Fruit fly (Drosophila melanogaster): ENCODE measurements around the gene CtsB.

CtsB gene

DNA sequence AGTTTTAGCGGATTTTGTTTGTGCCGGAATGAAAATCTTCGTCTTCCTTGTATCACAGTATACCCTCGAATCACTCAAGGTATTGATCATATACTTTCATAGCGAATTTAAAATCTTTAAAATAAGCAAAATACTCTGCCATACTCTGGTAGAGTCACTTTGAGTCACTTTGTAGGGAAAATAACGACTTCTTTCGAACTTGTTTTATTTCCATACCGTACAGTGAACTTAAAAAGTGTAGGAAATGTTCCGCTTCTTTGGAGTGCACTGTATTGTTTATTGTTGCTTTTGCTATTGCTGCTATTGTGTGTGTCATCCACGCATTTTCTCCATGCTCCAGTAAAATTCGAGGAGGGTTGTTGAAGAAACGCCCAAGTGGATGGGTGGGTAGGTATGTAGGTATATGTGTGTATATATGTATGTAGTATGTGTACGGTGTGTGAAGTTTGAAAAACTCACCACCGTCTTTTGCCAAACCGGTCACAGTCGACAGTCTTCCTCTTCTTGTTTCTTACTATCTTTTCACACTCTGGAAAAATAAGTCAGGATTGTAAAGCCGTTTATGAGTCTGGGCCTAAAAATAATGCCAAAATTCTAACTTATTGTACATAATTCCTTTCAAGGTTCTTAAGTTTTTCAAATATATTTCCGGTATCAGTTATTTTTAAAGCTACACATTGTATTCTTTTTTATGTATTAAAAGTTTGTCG lies 7.2 kb upstream of the CtsB start (continued):
- TF ChIP-seq NfI (GFP tag; optimal IDR thresholded peaks at IDR 0.05), result no peak
- TF ChIP-seq CG17359 (tag; optimal IDR thresholded peaks at IDR 0.05), result peak; percentile 37
- TF ChIP-seq gcm (GFP tag; optimal IDR thresholded peaks at IDR 0.05), result no peak
- TF ChIP-seq pnt (GFP tag; optimal IDR thresholded peaks at IDR 0.05), result peak; percentile 34
- peak; percentile 28 for TF ChIP-seq Ssrp (tag; optimal IDR thresholded peaks at IDR 0.05)
- TF ChIP-seq stc (GFP tag; IDR thresholded peaks at IDR 0.05), result no peak
- no peak for TF ChIP-seq CG9727 (GFP tag; optimal IDR thresholded peaks at IDR 0.05)
- no peak for TF ChIP-seq z (GFP tag; IDR thresholded peaks at IDR 0.05)
- no peak for TF ChIP-seq Dek (tag; optimal IDR thresholded peaks at IDR 0.05)
- no peak for TF ChIP-seq fu2 (GFP tag; optimal IDR thresholded peaks at IDR 0.05)
- no peak for TF ChIP-seq unc-4 (GFP tag; IDR thresholded peaks at IDR 0.05; ENCODE audit: partially characterized antibody)
- 0 out of 3 replicates have a peak, but pooled peaks have one; percentile 20 for TF ChIP-seq ci (GFP tag; IDR thresholded peaks at IDR 0.05)
- no peak for TF ChIP-seq CG18476 (GFP tag; optimal IDR thresholded peaks at IDR 0.05)
- TF ChIP-seq CG18764 (GFP tag; optimal IDR thresholded peaks at IDR 0.05), result no peak
- TF ChIP-seq disco-r (GFP tag; optimal IDR thresholded peaks at IDR 0.05), result no peak
- TF ChIP-seq TFAM (GFP tag; optimal IDR thresholded peaks at IDR 0.05), result no peak
- TF ChIP-seq CHES-1-like (GFP tag; optimal IDR thresholded peaks at IDR 0.05), result no peak
- no peak for TF ChIP-seq Dll (GFP tag; IDR thresholded peaks at IDR 0.05; ENCODE audit: partially characterized antibody)
- no peak for TF ChIP-seq NC2α (GFP tag; optimal IDR thresholded peaks at IDR 0.05)
- no peak for TF ChIP-seq CG1832 (GFP tag; optimal IDR thresholded peaks at IDR 0.05)
- TF ChIP-seq CG15269 (tag; optimal IDR thresholded peaks at IDR 0.05), result peak; percentile 26
- no peak for TF ChIP-seq toy (GFP tag; IDR thresholded peaks at IDR 0.05)
- peak; percentile 59 for TF ChIP-seq CG1603 (tag; optimal IDR thresholded peaks at IDR 0.05)
- TF ChIP-seq CG1024 (GFP tag; IDR thresholded peaks at IDR 0.05), result no peak
- TF ChIP-seq Myb (GFP tag; optimal IDR thresholded peaks at IDR 0.05), result no peak
- TF ChIP-seq CG15514 (GFP tag; optimal IDR thresholded peaks at IDR 0.05), result peak; percentile 33
- TF ChIP-seq br (optimal IDR thresholded peaks at IDR 0.05), result no peak
- no peak for TF ChIP-seq CG5245 (GFP tag; optimal IDR thresholded peaks at IDR 0.05)
- no peak for TF ChIP-seq CG3726 (GFP tag; IDR thresholded peaks at IDR 0.05)
- peak; percentile 64 for TF ChIP-seq CG2678 (tag; optimal IDR thresholded peaks at IDR 0.05)
- TF ChIP-seq CG5953 (GFP tag; IDR thresholded peaks at IDR 0.05), result no peak
- no peak for TF ChIP-seq gcm2 (GFP tag; optimal IDR thresholded peaks at IDR 0.05)
- TF ChIP-seq wor (GFP tag; IDR thresholded peaks at IDR 0.05), result no peak
- TF ChIP-seq CG34376 (GFP tag; optimal IDR thresholded peaks at IDR 0.05), result no peak
- TF ChIP-seq CG10959 (GFP tag; IDR thresholded peaks at IDR 0.05), result no peak
- TF ChIP-seq gsb-n (tag; optimal IDR thresholded peaks at IDR 0.05), result peak; percentile 50
- no peak for TF ChIP-seq twi (tag; optimal IDR thresholded peaks at IDR 0.05)
- TF ChIP-seq salm (tag; optimal IDR thresholded peaks at IDR 0.05), result no peak
- no peak for TF ChIP-seq jing (GFP tag; optimal IDR thresholded peaks at IDR 0.05)
- no peak for TF ChIP-seq CG16815 (GFP tag; optimal IDR thresholded peaks at IDR 0.05)
- TF ChIP-seq Gsc (GFP tag; IDR thresholded peaks at IDR 0.05), result no peak
- TF ChIP-seq CG17912 (GFP tag; optimal IDR thresholded peaks at IDR 0.05), result no peak
- peak; percentile 9 for TF ChIP-seq CG13624 (GFP tag; optimal IDR thresholded peaks at IDR 0.05)
- TF ChIP-seq HLH4C (GFP tag; IDR thresholded peaks at IDR 0.05; ENCODE audit: partially characterized antibody), result no peak
- no peak for TF ChIP-seq CG2202 (tag; optimal IDR thresholded peaks at IDR 0.05)
- peak in 1 of 2 experiments; percentile 83 for TF ChIP-seq eve (GFP tag; optimal IDR thresholded peaks at IDR 0.05)
- no peak for TF ChIP-seq CG12104 (GFP tag; optimal IDR thresholded peaks at IDR 0.05)
- TF ChIP-seq YL-1 (GFP tag; optimal IDR thresholded peaks at IDR 0.05), result no peak
- no peak for TF ChIP-seq aop (GFP tag; IDR thresholded peaks at IDR 0.05)
- no peak for TF ChIP-seq jigr1 (GFP tag; IDR thresholded peaks at IDR 0.05)
- TF ChIP-seq CG12155 (GFP tag; optimal IDR thresholded peaks at IDR 0.05), result no peak
